Fruit fly (Drosophila melanogaster) whole organism, prepupa: ENCODE results near the gene CG33108.

ENCODE experiments used
- Blimp-1 ChIP-seq: fragments of 200-800 bp; sonication (Bioruptor generic); optimal IDR thresholded peaks from 3 replicates; lab custom pipeline; 2017; ENCODE audit warnings: missing biosample characterization, missing genetic modification characterization, mild to moderate bottlenecking, moderate library complexity, missing genetic modification reagents
- Lpt ChIP-seq: fragments of 200-800 bp; sonication (Bioruptor generic); optimal IDR thresholded peaks from 3 replicates; lab custom pipeline; 2016; ENCODE audit warnings: missing biosample characterization, missing genetic modification characterization
- Smox ChIP-seq: fragments of 200-800 bp; sonication (Bioruptor generic); optimal IDR thresholded peaks from 3 replicates; lab custom pipeline; 2016; ENCODE audit warnings: missing biosample characterization, missing genetic modification characterization
- topi ChIP-seq: fragments of 200-800 bp; sonication (Bioruptor generic); optimal IDR thresholded peaks from 3 replicates; lab custom pipeline; 2016; ENCODE audit warnings: missing biosample characterization, missing genetic modification characterization

DNA sequence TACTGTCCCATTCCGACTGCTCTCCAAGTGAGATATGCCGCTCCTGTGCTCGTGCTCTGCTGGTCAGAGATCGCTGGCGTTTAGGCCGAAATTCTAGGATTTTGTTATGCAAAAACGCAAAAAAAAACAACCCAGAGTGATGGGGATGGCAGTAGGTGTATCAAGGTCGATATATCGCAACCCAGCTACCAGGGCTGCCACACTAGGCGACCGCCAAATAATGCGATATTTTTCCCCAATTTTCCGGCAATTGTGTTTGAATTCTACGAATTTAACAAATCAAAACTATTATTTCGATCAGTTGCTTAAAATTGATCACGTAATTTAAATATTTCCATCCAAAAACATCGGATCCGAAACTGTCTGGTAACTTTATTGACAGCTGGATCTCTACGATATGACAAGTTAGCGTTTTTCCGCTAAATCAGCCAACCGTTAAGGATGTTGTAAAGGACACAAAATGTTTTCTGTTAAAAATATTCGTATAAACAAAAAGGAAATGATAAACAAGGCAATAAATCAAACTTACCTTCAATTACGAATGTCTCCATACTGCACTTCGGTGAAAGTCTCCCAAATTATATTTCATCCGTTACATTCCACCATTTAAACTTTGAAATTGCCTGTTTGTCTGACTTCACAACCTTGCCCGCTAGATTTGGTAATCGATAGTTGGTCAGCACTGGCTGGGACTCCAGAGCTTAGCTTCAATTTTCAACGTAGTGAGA lies 42.2 kb downstream of the CG33108 start, which contains the start of gene spas:
- TF ChIP-seq topi (GFP tag; lab: Kevin White, UChicago) (peak; percentile 68), Blimp-1 (GFP tag; lab: Kevin White, UChicago) (no peak), Lpt (peak; percentile 18), Smox (GFP tag; lab: Kevin White, UChicago) (no peak)
